Fruit fly (Drosophila melanogaster) S2 (cell line): ENCODE measurements around the gene CG18249.

Experiments used
- CG8478 ChIP-seq: fragments of >200 bp; optimal IDR thresholded peaks from 2 replicates; lab custom pipeline; 2018
- CTCF ChIP-seq, 2 experiments: fragments of >200 bp; optimal IDR thresholded peaks; 2 replicates each; lab custom pipeline; 2018

DNA sequence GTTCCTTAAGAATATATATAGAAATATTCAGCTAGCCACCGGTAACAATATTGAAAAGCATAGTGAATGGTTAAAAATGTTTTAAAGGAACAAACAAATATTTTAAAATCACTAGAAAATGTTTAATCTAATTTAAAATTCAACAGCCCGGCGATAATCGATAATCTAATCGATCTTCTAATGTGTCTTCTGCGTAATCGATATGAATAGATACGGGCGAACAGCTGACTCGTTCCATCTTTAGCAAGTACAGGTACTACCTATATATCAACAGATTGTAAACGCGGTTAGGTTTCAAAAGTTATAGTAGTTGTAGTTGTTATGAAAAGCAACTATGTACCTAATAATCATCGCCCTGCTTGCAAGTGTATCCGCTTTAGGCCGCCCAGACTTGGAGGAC lies 2.2 kb upstream of the CG18249 start, which contains the start of gene CG7800:
- TF ChIP-seq CG8478, result no peak
- TF ChIP-seq CTCF (optimal IDR thresholded peaks at IDR 0.05; lab: Kevin White, UChicago), result no peak
